Fruit fly (Drosophila melanogaster) whole organism, larva: Measurements from ENCODE around the gene sll.

Source experiments
- noc ChIP-seq: fragments of 200-800 bp; sonication (Bioruptor generic); optimal IDR thresholded peaks from 3 replicates; lab custom pipeline; 2019; ENCODE audit warnings: missing biosample characterization, mild to moderate bottlenecking, missing genetic modification characterization, moderate library complexity

sll gene

dm6 chr3R:17603717-17604116 is 2.2 kb upstream of the sll start:
- TF ChIP-seq noc (tag; lab: Kevin White, UChicago), result no peak

dm6 chr3R:17604198-17604879 is 1.6 kb upstream of the sll start:
- TF ChIP-seq noc (tag; lab: Kevin White, UChicago), result peak; percentile 34

- no peak for TF ChIP-seq noc (tag; lab: Kevin White, UChicago)
Measured at dm6 chr3R:17604880-17605667, 832 bp upstream of the sll start.

dm6 chr3R:17609059-17609458 is 3.2 kb downstream of the sll start, which contains the start of gene CG14329:
Gene CG14329, plus strand, starts transcription at chr3R:17609359.
- TF ChIP-seq noc (tag; lab: Kevin White, UChicago), result no peak

- TF ChIP-seq noc (tag; lab: Kevin White, UChicago), result no peak
Measured at dm6 chr3R:17611411-17611810, 5.5 kb downstream of the sll start, which contains the start of gene Edg91. Gene Edg91, minus strand, starts transcription at chr3R:17611511.

dm6 chr3R:17611836-17612235 is 5.9 kb downstream of the sll start:
- TF ChIP-seq noc (tag; lab: Kevin White, UChicago), result no peak

dm6 chr3R:17612587-17612986 is 6.7 kb downstream of the sll start, which contains the start of gene CG34281:
Gene CG34281, plus strand, starts transcription at chr3R:17612887.
- TF ChIP-seq noc (tag; lab: Kevin White, UChicago), result no peak

- no peak for TF ChIP-seq noc (tag; lab: Kevin White, UChicago)
Measured at dm6 chr3R:17613549-17613948, 7.6 kb downstream of the sll start, which contains the start of gene CG14327. Gene CG14327, plus strand, starts transcription at chr3R:17613709.

- no peak for TF ChIP-seq noc (tag; lab: Kevin White, UChicago)
Measured at dm6 chr3R:17615076-17615475, 9.2 kb downstream of the sll start.

- no peak for TF ChIP-seq noc (tag; lab: Kevin White, UChicago)
Measured at dm6 chr3R:17615746-17616145, 9.8 kb downstream of the sll start.

- no peak for TF ChIP-seq noc (tag; lab: Kevin White, UChicago)
Measured at dm6 chr3R:17616541-17616940, 10.6 kb downstream of the sll start.

- no peak for TF ChIP-seq noc (tag; lab: Kevin White, UChicago)
Measured at dm6 chr3R:17617121-17617975, 11.4 kb downstream of the sll start.

dm6 chr3R:17617976-17618308 is 12.0 kb downstream of the sll start:
- TF ChIP-seq noc (tag; lab: Kevin White, UChicago), result no peak

dm6 chr3R:17618699-17619150 is 12.8 kb downstream of the sll start, which contains the start of the genes CG14324 and CG14326:
Gene CG14324, minus strand, starts transcription at chr3R:17618799.
Gene CG14326, plus strand, starts transcription at chr3R:17619100.
- no peak for TF ChIP-seq noc (tag; lab: Kevin White, UChicago)

dm6 chr3R:17619726-17620282 is 13.9 kb downstream of the sll start:
- peak; percentile 26 for TF ChIP-seq noc (tag; lab: Kevin White, UChicago)
